Fruit fly (Drosophila melanogaster) whole organism, prepupa: ENCODE measurements around the gene Roc1a.

Experiments used
- Blimp-1 ChIP-seq: fragments of 200-800 bp; sonication (Bioruptor generic); optimal IDR thresholded peaks from 3 replicates; lab custom pipeline; 2017; ENCODE audit warnings: missing biosample characterization, missing genetic modification characterization, mild to moderate bottlenecking, moderate library complexity, missing genetic modification reagents
- CG10631 ChIP-seq: fragments of 200-800 bp; sonication (Bioruptor generic); optimal IDR thresholded peaks from 2 replicates; lab custom pipeline; 2016; ENCODE audit warnings: missing biosample characterization, missing genetic modification characterization
- CG10669 ChIP-seq: fragments of 200-800 bp; sonication (Bioruptor generic); optimal IDR thresholded peaks from 3 replicates; lab custom pipeline; 2018; ENCODE audit warnings: missing biosample characterization, mild to moderate bottlenecking, missing genetic modification characterization, moderate library complexity
- CG11294 ChIP-seq: fragments of 200-800 bp; sonication (Bioruptor generic); IDR thresholded peaks from 2 replicates; pipeline ENCODE4 v1.3.6; 2022; ENCODE audit warnings: missing biosample characterization, missing genetic modification characterization
- CG11762 ChIP-seq: fragments of 200-800 bp; sonication (Bioruptor generic); optimal IDR thresholded peaks from 3 replicates; lab custom pipeline; 2016; ENCODE audit warnings: missing biosample characterization, missing genetic modification characterization; ENCODE audit not compliant: insufficient read depth
- CG11902 ChIP-seq: fragments of 200-800 bp; sonication (Bioruptor generic); optimal IDR thresholded peaks from 3 replicates; lab custom pipeline; 2016; ENCODE audit warnings: missing biosample characterization, missing genetic modification characterization
- CG15336 ChIP-seq: fragments of 200-800 bp; sonication (Bioruptor generic); IDR thresholded peaks from 2 replicates; pipeline ENCODE4 v1.3.6; 2022; ENCODE audit warnings: missing biosample characterization, missing genetic modification characterization
- CG1621 ChIP-seq: fragments of 200-800 bp; sonication (Bioruptor generic); optimal IDR thresholded peaks from 3 replicates; lab custom pipeline; 2018; ENCODE audit warnings: missing biosample characterization, mild to moderate bottlenecking, missing genetic modification characterization
- CG3032 ChIP-seq: fragments of 200-800 bp; optimal IDR thresholded peaks from 2 replicates; lab custom pipeline; 2019; ENCODE audit warnings: missing biosample characterization, mild to moderate bottlenecking, missing genetic modification characterization, moderate library complexity
- CG31627 ChIP-seq: fragments of 200-800 bp; sonication (Bioruptor generic); optimal IDR thresholded peaks from 3 replicates; lab custom pipeline; 2016; ENCODE audit warnings: missing biosample characterization, missing genetic modification characterization
- CG32006 ChIP-seq: fragments of 200-800 bp; sonication (Bioruptor generic); optimal IDR thresholded peaks from 3 replicates; lab custom pipeline; 2017; ENCODE audit warnings: missing biosample characterization, mild to moderate bottlenecking, missing genetic modification characterization
- CG34406 ChIP-seq: fragments of 200-800 bp; sonication (Bioruptor generic); optimal IDR thresholded peaks from 3 replicates; lab custom pipeline; 2016; ENCODE audit warnings: missing biosample characterization, missing genetic modification characterization
- CG3919 ChIP-seq: fragments of 200-800 bp; sonication (Bioruptor generic); optimal IDR thresholded peaks from 3 replicates; lab custom pipeline; 2016; ENCODE audit warnings: missing biosample characterization, missing genetic modification characterization
- CG4318 ChIP-seq: fragments of 200-800 bp; sonication (Bioruptor generic); optimal IDR thresholded peaks from 3 replicates; lab custom pipeline; 2017; ENCODE audit warnings: missing biosample characterization, mild to moderate bottlenecking, missing genetic modification characterization
- CG6163 ChIP-seq: fragments of 200-800 bp; sonication (Bioruptor generic); IDR thresholded peaks from 3 replicates; pipeline ENCODE4 v1.3.6; 2022; ENCODE audit warnings: missing biosample characterization, missing genetic modification characterization
- CG6276 ChIP-seq: fragments of 200-800 bp; sonication (Bioruptor generic); optimal IDR thresholded peaks from 2 replicates; lab custom pipeline; 2017; ENCODE audit warnings: missing biosample characterization, mild to moderate bottlenecking, missing genetic modification characterization
- CG6792 ChIP-seq: fragments of 200-800 bp; sonication (Bioruptor generic); optimal IDR thresholded peaks from 3 replicates; lab custom pipeline; 2016; ENCODE audit warnings: missing biosample characterization, missing genetic modification characterization
- CG6808 ChIP-seq: fragments of 200-800 bp; sonication (Bioruptor generic); optimal IDR thresholded peaks from 3 replicates; lab custom pipeline; 2017; ENCODE audit warnings: missing biosample characterization, missing genetic modification characterization, mild to moderate bottlenecking, moderate library complexity, missing genetic modification reagents
- CG6854 ChIP-seq: fragments of 200-800 bp; sonication (Bioruptor generic); optimal IDR thresholded peaks from 2 replicates; lab custom pipeline; 2017; ENCODE audit warnings: missing biosample characterization, mild to moderate bottlenecking, missing genetic modification characterization
- CG7368 ChIP-seq: fragments of 200-800 bp; sonication (Bioruptor generic); optimal IDR thresholded peaks from 3 replicates; lab custom pipeline; 2016; ENCODE audit warnings: missing biosample characterization, missing genetic modification characterization
- CG8119 ChIP-seq: fragments of 200-800 bp; sonication (Bioruptor generic); IDR thresholded peaks from 3 replicates; pipeline ENCODE4 v1.3.6; 2022; ENCODE audit warnings: missing biosample characterization, missing genetic modification characterization
- CG8319 ChIP-seq: fragments of 200-800 bp; sonication (Bioruptor generic); optimal IDR thresholded peaks from 3 replicates; lab custom pipeline; 2016; ENCODE audit warnings: missing biosample characterization, missing genetic modification characterization
- CG8632 ChIP-seq: fragments of 200-800 bp; sonication (Bioruptor generic); optimal IDR thresholded peaks from 3 replicates; lab custom pipeline; 2016; ENCODE audit warnings: missing biosample characterization, missing genetic modification characterization
- CG9139 ChIP-seq: fragments of 200-800 bp; sonication (Bioruptor generic); optimal IDR thresholded peaks from 3 replicates; lab custom pipeline; 2017; ENCODE audit warnings: missing biosample characterization, mild to moderate bottlenecking, missing genetic modification characterization
- Eip75B ChIP-seq: fragments of 200-800 bp; sonication (Bioruptor generic); optimal IDR thresholded peaks from 3 replicates; lab custom pipeline; 2016; ENCODE audit warnings: missing biosample characterization, missing genetic modification characterization
- Eip78C ChIP-seq: fragments of 200-800 bp; sonication (Bioruptor generic); peaks from one replicate; lab custom pipeline; 2016; ENCODE audit warnings: missing biosample characterization, missing genetic modification characterization
- Eip93F ChIP-seq: fragments of 200-800 bp; sonication (Bioruptor generic); optimal IDR thresholded peaks from 2 replicates; lab custom pipeline; 2016; ENCODE audit warnings: missing biosample characterization, mild to moderate bottlenecking, missing genetic modification characterization
- Ets96B ChIP-seq: fragments of 200-800 bp; optimal IDR thresholded peaks from 2 replicates; lab custom pipeline; 2019; ENCODE audit warnings: missing biosample characterization, mild to moderate bottlenecking, missing genetic modification characterization, moderate library complexity
- Gug ChIP-seq: fragments of 200-800 bp; sonication (Bioruptor generic); IDR thresholded peaks from 2 replicates; pipeline ENCODE4 v1.3.6; 2022; ENCODE audit warnings: missing biosample characterization, missing genetic modification characterization
- Hr39 ChIP-seq: fragments of 200-800 bp; sonication (Bioruptor generic); optimal IDR thresholded peaks from 2 replicates; lab custom pipeline; 2016; ENCODE audit warnings: missing biosample characterization, missing genetic modification characterization
- Lpt ChIP-seq: fragments of 200-800 bp; sonication (Bioruptor generic); optimal IDR thresholded peaks from 3 replicates; lab custom pipeline; 2016; ENCODE audit warnings: missing biosample characterization, missing genetic modification characterization
- Met ChIP-seq: fragments of 200-800 bp; sonication (Bioruptor generic); optimal IDR thresholded peaks from 3 replicates; lab custom pipeline; 2016; ENCODE audit warnings: missing biosample characterization, missing genetic modification characterization
- OdsH ChIP-seq: fragments of 200-800 bp; sonication (Bioruptor generic); optimal IDR thresholded peaks from 3 replicates; lab custom pipeline; 2016; ENCODE audit warnings: missing biosample characterization, missing genetic modification characterization
- Smox ChIP-seq: fragments of 200-800 bp; sonication (Bioruptor generic); optimal IDR thresholded peaks from 3 replicates; lab custom pipeline; 2016; ENCODE audit warnings: missing biosample characterization, missing genetic modification characterization
- Sox102F ChIP-seq: fragments of 200-800 bp; sonication (Bioruptor generic); optimal IDR thresholded peaks from 2 replicates; lab custom pipeline; 2016; ENCODE audit warnings: missing biosample characterization, mild to moderate bottlenecking, missing genetic modification characterization
- Sox14 ChIP-seq: fragments of 200-800 bp; sonication (Bioruptor generic); optimal IDR thresholded peaks from 3 replicates; lab custom pipeline; 2016; ENCODE audit warnings: missing biosample characterization, missing genetic modification characterization
- achi ChIP-seq: fragments of 200-800 bp; sonication (Bioruptor generic); optimal IDR thresholded peaks from 3 replicates; lab custom pipeline; 2016; ENCODE audit warnings: missing biosample characterization, missing genetic modification characterization
- acj6 ChIP-seq: fragments of 200-800 bp; sonication (Bioruptor generic); optimal IDR thresholded peaks from 3 replicates; lab custom pipeline; 2016; ENCODE audit warnings: missing biosample characterization, missing genetic modification characterization
- cyc ChIP-seq: fragments of 200-800 bp; sonication (Bioruptor generic); optimal IDR thresholded peaks from 3 replicates; lab custom pipeline; 2016; ENCODE audit warnings: missing biosample characterization, missing genetic modification characterization
- dac ChIP-seq: fragments of 200-800 bp; sonication (Bioruptor generic); optimal IDR thresholded peaks from 2 replicates; lab custom pipeline; 2017; ENCODE audit warnings: missing biosample characterization, mild to moderate bottlenecking, missing genetic modification characterization
- dsx ChIP-seq: fragments of 200-800 bp; optimal IDR thresholded peaks from 3 replicates; lab custom pipeline; 2019; ENCODE audit warnings: missing biosample characterization, mild to moderate bottlenecking, missing genetic modification characterization, moderate library complexity; ENCODE audit not compliant: poor library complexity, severe bottlenecking
- eg ChIP-seq: fragments of 200-800 bp; sonication (Bioruptor generic); IDR thresholded peaks from 3 replicates; pipeline ENCODE4 v1.3.6; 2022; ENCODE audit warnings: missing biosample characterization, missing genetic modification characterization
- esn ChIP-seq: fragments of 200-800 bp; sonication (Bioruptor generic); optimal IDR thresholded peaks from 2 replicates; lab custom pipeline; 2016; ENCODE audit warnings: missing biosample characterization, mild to moderate bottlenecking, missing genetic modification characterization, moderate library complexity
- fd85E ChIP-seq: fragments of 200-800 bp; sonication (Bioruptor generic); optimal IDR thresholded peaks from 3 replicates; lab custom pipeline; 2016; ENCODE audit warnings: missing biosample characterization, missing genetic modification characterization
- fkh ChIP-seq: fragments of 200-800 bp; sonication (Bioruptor generic); optimal IDR thresholded peaks from 3 replicates; lab custom pipeline; 2017; ENCODE audit warnings: missing biosample characterization, mild to moderate bottlenecking, missing genetic modification characterization, moderate library complexity
- net ChIP-seq: fragments of 200-800 bp; sonication (Bioruptor generic); optimal IDR thresholded peaks from 3 replicates; lab custom pipeline; 2016; ENCODE audit warnings: missing biosample characterization, missing genetic modification characterization
- salr ChIP-seq, 2 experiments: fragments of 200-800 bp; sonication (Bioruptor generic); optimal IDR thresholded peaks; 3 replicates each; lab custom pipeline; 2016 to 2018; ENCODE audit warnings: missing biosample characterization in 2 of 2, missing genetic modification characterization in 2 of 2, mild to moderate bottlenecking in 1 of 2
- topi ChIP-seq: fragments of 200-800 bp; sonication (Bioruptor generic); optimal IDR thresholded peaks from 3 replicates; lab custom pipeline; 2016; ENCODE audit warnings: missing biosample characterization, missing genetic modification characterization
- vri ChIP-seq: fragments of 200-800 bp; sonication (Bioruptor generic); optimal IDR thresholded peaks from 3 replicates; lab custom pipeline; 2016; ENCODE audit warnings: missing biosample characterization, mild to moderate bottlenecking, missing genetic modification characterization

The Roc1a gene

DNA sequence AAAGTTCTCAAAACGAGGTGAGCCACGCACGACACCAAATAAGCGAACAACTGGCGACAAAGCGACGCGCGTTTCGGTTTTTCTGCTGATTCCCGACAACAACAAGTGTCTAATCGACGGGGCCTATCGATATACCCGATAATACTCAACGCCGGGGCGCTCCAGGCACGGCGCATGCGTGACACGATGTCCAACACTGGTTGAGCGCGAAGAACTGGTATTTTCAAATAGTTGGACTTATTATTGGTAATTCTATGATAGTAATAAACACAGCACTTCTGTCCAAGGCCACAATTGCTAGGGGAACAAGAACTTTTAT, 29.7 kb upstream of the Roc1a start:
- TF ChIP-seq topi (GFP tag; lab: Kevin White, UChicago) (no peak), fkh (peak; percentile 54), CG32006 (no peak), CG6163 (GFP tag; lab: Robert Waterston, UW) (no peak), CG11294 (GFP tag; lab: Robert Waterston, UW) (no peak), Gug (no peak), CG6808 (GFP tag; lab: Kevin White, UChicago) (no peak), CG9139 (GFP tag; lab: Kevin White, UChicago) (no peak), Hr39 (GFP tag; lab: Kevin White, UChicago) (peak; percentile 2), cyc (GFP tag; lab: Kevin White, UChicago) (no peak), OdsH (no peak), Eip78C (GFP tag; lab: Kevin White, UChicago) (peak; percentile 7), Blimp-1 (GFP tag; lab: Kevin White, UChicago) (no peak), dsx (GFP tag; lab: Kevin White, UChicago) (peak; percentile 64), CG1621 (tag; lab: Kevin White, UChicago) (peak; percentile 85), CG8632 (no peak), eg (GFP tag; lab: Robert Waterston, UW) (no peak), Eip75B (GFP tag; lab: Kevin White, UChicago) (no peak), CG7368 (GFP tag; lab: Kevin White, UChicago) (no peak), CG6276 (GFP tag; lab: Kevin White, UChicago) (no peak), fd85E (no peak), Met (GFP tag; lab: Kevin White, UChicago) (no peak), Eip93F (GFP tag; lab: Kevin White, UChicago) (no peak), salr (GFP tag; optimal IDR thresholded peaks at IDR 0.05; lab: Kevin White, UChicago) (no peak), CG6792 (GFP tag; lab: Kevin White, UChicago) (no peak), net (GFP tag; lab: Kevin White, UChicago) (no peak), Sox14 (GFP tag; lab: Kevin White, UChicago) (peak; percentile 13)

DNA sequence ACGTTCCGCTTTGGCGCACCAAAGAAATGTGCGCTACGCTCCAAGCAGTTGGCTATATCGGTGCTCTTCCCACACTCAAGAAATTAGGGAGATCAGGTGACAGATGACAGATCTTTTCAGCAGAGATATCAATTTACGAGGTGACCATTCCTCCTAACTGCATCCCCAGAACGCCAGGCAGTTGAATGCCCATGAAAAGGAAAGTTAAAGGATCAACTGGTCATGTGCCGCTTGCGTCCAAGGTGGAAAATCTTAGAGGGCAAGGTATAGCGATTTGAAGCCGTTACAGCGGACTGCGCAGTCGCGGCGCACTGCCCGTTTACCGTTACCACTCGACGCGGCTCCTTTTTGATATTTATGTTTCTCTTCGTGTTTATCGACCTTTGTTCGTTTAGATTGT, 28.5 kb upstream of the Roc1a start:
- no peak for TF ChIP-seq CG11294 (GFP tag; lab: Robert Waterston, UW)
- no peak for TF ChIP-seq CG11762 (GFP tag; lab: Kevin White, UChicago)
- no peak for TF ChIP-seq Eip93F (GFP tag; lab: Kevin White, UChicago)
- no peak for TF ChIP-seq CG6276 (GFP tag; lab: Kevin White, UChicago)
- TF ChIP-seq CG11902, result no peak
- peak; percentile 39; the same call in 1 of the 2 replicates for TF ChIP-seq CG15336 (GFP tag; lab: Robert Waterston, UW)
- TF ChIP-seq topi (GFP tag; lab: Kevin White, UChicago), result no peak
- TF ChIP-seq CG34406 (GFP tag; lab: Kevin White, UChicago), result no peak
- no peak for TF ChIP-seq eg (GFP tag; lab: Robert Waterston, UW)
- TF ChIP-seq OdsH, result no peak
- no peak for TF ChIP-seq CG6792 (GFP tag; lab: Kevin White, UChicago)
- TF ChIP-seq dac (GFP tag; lab: Kevin White, UChicago), result no peak
- no peak for TF ChIP-seq fkh
- no peak for TF ChIP-seq salr (GFP tag; optimal IDR thresholded peaks at IDR 0.05; lab: Kevin White, UChicago)
- no peak for TF ChIP-seq Lpt (GFP tag; lab: Kevin White, UChicago)
- TF ChIP-seq achi (GFP tag; lab: Kevin White, UChicago), result no peak
- peak; percentile 2 for TF ChIP-seq Eip78C (GFP tag; lab: Kevin White, UChicago)
- TF ChIP-seq CG3032, result no peak
- TF ChIP-seq CG10669 (GFP tag; lab: Kevin White, UChicago), result no peak
- TF ChIP-seq Smox, result no peak
- TF ChIP-seq CG3919 (GFP tag; lab: Kevin White, UChicago), result no peak
- no peak for TF ChIP-seq esn (GFP tag; lab: Kevin White, UChicago)
- peak; percentile 59 for TF ChIP-seq CG32006
- no peak for TF ChIP-seq Ets96B
- TF ChIP-seq CG31627 (GFP tag; lab: Kevin White, UChicago), result peak; percentile 2
- TF ChIP-seq CG6163 (GFP tag; lab: Robert Waterston, UW), result no peak
- no peak for TF ChIP-seq Sox102F (GFP tag; lab: Kevin White, UChicago)
- no peak for TF ChIP-seq CG8319 (GFP tag; lab: Kevin White, UChicago)
- no peak for TF ChIP-seq CG6854 (GFP tag; lab: Kevin White, UChicago)
- TF ChIP-seq cyc (GFP tag; lab: Kevin White, UChicago), result no peak
- no peak for TF ChIP-seq Blimp-1 (GFP tag; lab: Kevin White, UChicago)
- no peak for TF ChIP-seq CG8119 (GFP tag; lab: Robert Waterston, UW)
- TF ChIP-seq CG8632, result no peak
- no peak for TF ChIP-seq acj6
- no peak for TF ChIP-seq CG4318 (GFP tag; lab: Kevin White, UChicago)
- TF ChIP-seq CG10631 (GFP tag; lab: Kevin White, UChicago), result no peak
- TF ChIP-seq vri (GFP tag; lab: Kevin White, UChicago), result no peak
